Worm (Caenorhabditis elegans) whole organism, L1 larva: ENCODE data around the gene F01D5.3.
"Not testable (repeated sequence)": the region's sequence is repeated elsewhere in the genome, so short reads cannot be mapped to it uniquely, and the experiment has no call there.

ENCODE experiments used
- F16B12.6 ChIP-seq: fragments of 150-350 bp; optimal IDR thresholded peaks from 2 replicates; lab custom pipeline; 2014; ENCODE audit warnings: missing biosample characterization, missing genetic modification characterization
- aha-1 ChIP-seq: fragments of 150-350 bp; optimal IDR thresholded peaks from 2 replicates; lab custom pipeline; 2014; ENCODE audit warnings: missing biosample characterization, missing genetic modification characterization
- alr-1 ChIP-seq: fragments of 200-800 bp; sonication (Bioruptor generic); optimal IDR thresholded peaks from 2 replicates; lab custom pipeline; 2018; ENCODE audit warnings: borderline replicate concordance, mild to moderate bottlenecking, missing genetic modification characterization, missing compliant biosample characterization
- aly-2 ChIP-seq: fragments of 150-350 bp; optimal IDR thresholded peaks from 2 replicates; lab custom pipeline; 2014; ENCODE audit warnings: missing biosample characterization, missing genetic modification characterization
- ceh-63 ChIP-seq: fragments of 200-800 bp; sonication (Bioruptor generic); optimal IDR thresholded peaks from 2 replicates; lab custom pipeline; 2018; ENCODE audit warnings: mild to moderate bottlenecking, missing genetic modification characterization, missing compliant biosample characterization
- ceh-8 ChIP-seq: fragments of 200-800 bp; sonication (Bioruptor generic); optimal IDR thresholded peaks from 2 replicates; lab custom pipeline; 2018; ENCODE audit warnings: mild to moderate bottlenecking, missing genetic modification characterization, moderate library complexity, missing compliant biosample characterization
- dpl-1 ChIP-seq, 3 experiments: fragments of 150-350 bp in 2 of 3; sonication (generic microtip) in 1 of 3; optimal IDR thresholded peaks; 2 replicates each; lab custom pipeline; 2014 to 2017; ENCODE audit warnings: missing biosample characterization in 3 of 3, missing genetic modification characterization in 3 of 3, missing genetic modification reagents in 3 of 3
- dsc-1 ChIP-seq: sonication (generic microtip); optimal IDR thresholded peaks from 2 replicates; lab custom pipeline; 2016; ENCODE audit warnings: mild to moderate bottlenecking, missing genetic modification characterization, missing compliant biosample characterization
- efl-1 ChIP-seq, 4 experiments: fragments of 150-350 bp; optimal IDR thresholded peaks in 3 of 4; peaks in 1 of 4; 1 replicate in 1 of 4; 2 replicates in 3 of 4; lab custom pipeline; 2014; ENCODE audit warnings: missing biosample characterization in 2 of 4, missing genetic modification characterization in 2 of 4, missing genetic modification reagents in 2 of 4
- egl-13 ChIP-seq: sonication (generic microtip); optimal IDR thresholded peaks from 2 replicates; lab custom pipeline; 2016; ENCODE audit warnings: missing genotype, missing genetic modification reagents, missing genetic modification characterization, missing compliant biosample characterization
- elt-2 ChIP-seq: sonication (generic microtip); optimal IDR thresholded peaks from 2 replicates; lab custom pipeline; 2016; ENCODE audit warnings: missing genetic modification characterization, mild to moderate bottlenecking, inconsistent platforms, missing compliant biosample characterization, missing genetic modification reagents
- grh-1 ChIP-seq: fragments of 200-800 bp; sonication (Bioruptor generic); IDR thresholded peaks from 2 replicates; pipeline ENCODE4 v1.3.6; 2022; ENCODE audit warnings: missing genetic modification reagents, missing genetic modification characterization, missing compliant biosample characterization
- hlh-4 ChIP-seq: sonication (generic microtip); optimal IDR thresholded peaks from 2 replicates; lab custom pipeline; 2016; ENCODE audit warnings: mild to moderate bottlenecking, missing genetic modification characterization, missing compliant biosample characterization
- irx-1 ChIP-seq: sonication (generic microtip); optimal IDR thresholded peaks from 2 replicates; lab custom pipeline; 2016; ENCODE audit warnings: missing genetic modification characterization, missing compliant biosample characterization
- jun-1 ChIP-seq: fragments of 150-350 bp; optimal IDR thresholded peaks from 2 replicates; lab custom pipeline; 2014; ENCODE audit warnings: missing biosample characterization, missing genetic modification reagents, missing genetic modification characterization
- lin-13 ChIP-seq: fragments of 150-350 bp; optimal IDR thresholded peaks from 2 replicates; lab custom pipeline; 2014; ENCODE audit warnings: missing biosample characterization, missing genetic modification reagents, missing genetic modification characterization
- lin-35 ChIP-seq, 2 experiments: fragments of 150-350 bp; optimal IDR thresholded peaks; 2 replicates each; lab custom pipeline; 2014; ENCODE audit warnings: missing biosample characterization in 2 of 2, missing genetic modification characterization in 2 of 2, missing genetic modification reagents in 2 of 2
- lin-39 ChIP-seq: fragments of 150-350 bp; optimal IDR thresholded peaks from 2 replicates; lab custom pipeline; 2014; ENCODE audit warnings: missing biosample characterization, missing genetic modification reagents, missing genetic modification characterization
- lsy-2 ChIP-seq, 2 experiments: fragments of 150-350 bp; optimal IDR thresholded peaks; 2 replicates each; lab custom pipeline; 2014; ENCODE audit warnings: missing biosample characterization in 2 of 2, missing genetic modification characterization in 2 of 2
- nhr-12 ChIP-seq: sonication (generic microtip); optimal IDR thresholded peaks from 2 replicates; lab custom pipeline; 2017; ENCODE audit warnings: missing biosample characterization, missing genetic modification characterization
- nhr-19 ChIP-seq: fragments of 200-800 bp; sonication (Bioruptor generic); conservative IDR thresholded peaks from 2 replicates; pipeline ENCODE4 v1.3.6; 2022; ENCODE audit warnings: missing genetic modification characterization, missing compliant biosample characterization
- nhr-20 ChIP-seq: sonication (generic microtip); optimal IDR thresholded peaks from 2 replicates; lab custom pipeline; 2016; ENCODE audit warnings: mild to moderate bottlenecking, missing genetic modification characterization, missing compliant biosample characterization
- nhr-71 ChIP-seq: sonication (generic microtip); optimal IDR thresholded peaks from 2 replicates; lab custom pipeline; 2016; ENCODE audit warnings: mild to moderate bottlenecking, missing genetic modification characterization, moderate library complexity, missing compliant biosample characterization
- nhr-76 ChIP-seq: sonication (generic microtip); optimal IDR thresholded peaks from 2 replicates; lab custom pipeline; 2017; ENCODE audit warnings: missing biosample characterization, missing genetic modification characterization
- nhr-84 ChIP-seq: sonication (generic microtip); optimal IDR thresholded peaks from 2 replicates; lab custom pipeline; 2017; ENCODE audit warnings: missing biosample characterization, missing genetic modification characterization
- nhr-90 ChIP-seq: sonication (generic microtip); optimal IDR thresholded peaks from 2 replicates; lab custom pipeline; 2016; ENCODE audit warnings: mild to moderate bottlenecking, missing genetic modification characterization, missing compliant biosample characterization; ENCODE audit not compliant: poor library complexity
- pag-3 ChIP-seq: sonication (generic microtip); optimal IDR thresholded peaks from 2 replicates; lab custom pipeline; 2017; ENCODE audit warnings: missing genetic modification characterization, mild to moderate bottlenecking, missing compliant biosample characterization, antibody characterized with exemption, borderline replicate concordance; ENCODE audit not compliant: insufficient read depth
- pax-3 ChIP-seq: fragments of 200-800 bp; sonication (Bioruptor generic); optimal IDR thresholded peaks from 2 replicates; lab custom pipeline; 2018; ENCODE audit warnings: mild to moderate bottlenecking, missing genetic modification characterization, moderate library complexity, missing compliant biosample characterization
- pqm-1 ChIP-seq: sonication (generic microtip); optimal IDR thresholded peaks from 3 replicates; lab custom pipeline; 2017; ENCODE audit warnings: missing biosample characterization, missing genetic modification characterization
- rnt-1 ChIP-seq: sonication (generic microtip); optimal IDR thresholded peaks from 2 replicates; lab custom pipeline; 2016; ENCODE audit warnings: mild to moderate bottlenecking, missing genetic modification characterization, moderate library complexity, missing compliant biosample characterization
- snpc-4 ChIP-seq: fragments of 150-350 bp; optimal IDR thresholded peaks from 2 replicates; lab custom pipeline; 2014; ENCODE audit warnings: missing biosample characterization, missing genetic modification characterization
- sup-37 ChIP-seq: fragments of 200-800 bp; sonication (Bioruptor generic); optimal IDR thresholded peaks from 2 replicates; lab custom pipeline; 2018; ENCODE audit warnings: mild to moderate bottlenecking, missing genetic modification characterization, missing compliant biosample characterization
- tlp-1 ChIP-seq: fragments of 150-350 bp; optimal IDR thresholded peaks from 2 replicates; lab custom pipeline; 2014; ENCODE audit warnings: missing biosample characterization, missing genetic modification characterization
- unc-130 ChIP-seq: fragments of 150-350 bp; optimal IDR thresholded peaks from 2 replicates; lab custom pipeline; 2017; ENCODE audit warnings: missing biosample characterization, missing genetic modification characterization, inconsistent platforms
- vab-15 ChIP-seq: sonication (generic microtip); optimal IDR thresholded peaks from 2 replicates; lab custom pipeline; 2017; ENCODE audit warnings: missing genotype, mild to moderate bottlenecking, missing genetic modification characterization, missing compliant biosample characterization
- ztf-11 ChIP-seq, 2 experiments: sonication (generic microtip); optimal IDR thresholded peaks; 2 replicates each; lab custom pipeline; 2016 to 2017; ENCODE audit warnings: missing genetic modification characterization in 2 of 2, missing biosample characterization in 1 of 2, missing compliant biosample characterization in 1 of 2

Gene F01D5.3

DNA sequence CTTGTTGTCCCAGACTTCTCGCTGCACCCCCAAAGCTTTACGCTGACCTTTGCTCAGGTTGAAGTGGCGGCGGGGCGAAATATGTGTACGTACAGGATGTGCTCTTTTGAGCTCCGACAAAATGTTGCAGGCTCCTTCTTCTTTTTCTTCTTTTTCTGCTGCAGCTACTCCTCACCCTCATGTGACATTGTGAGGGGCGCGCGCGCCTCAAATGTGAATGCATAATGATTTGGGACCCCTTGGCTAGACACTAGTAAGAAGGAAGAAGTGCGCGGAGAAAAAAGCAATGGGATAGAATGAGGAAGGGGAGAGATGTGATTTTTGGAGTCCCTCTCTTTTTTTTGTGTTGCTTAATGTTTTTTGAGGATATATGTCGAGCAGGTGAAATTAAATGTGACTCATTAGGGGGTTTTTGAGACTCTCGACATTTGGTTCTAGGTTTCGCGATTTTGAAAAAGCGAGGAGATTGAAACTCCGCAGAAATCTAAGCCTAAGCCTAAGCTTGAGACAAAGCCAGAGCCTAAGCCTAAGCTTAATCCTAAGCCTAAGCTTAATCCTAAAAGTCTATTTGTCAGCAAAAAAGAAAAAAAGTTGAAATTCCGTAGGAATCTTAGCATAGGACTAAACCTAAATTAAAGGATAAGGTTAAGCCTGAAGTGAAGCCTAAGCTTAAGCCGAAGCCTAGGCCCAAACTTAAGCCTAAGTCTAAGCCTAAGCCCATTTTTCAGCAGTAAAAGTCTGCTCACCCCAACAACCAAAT lies 37.0 kb upstream of the F01D5.3 start (continued):
- no peak for TF ChIP-seq nhr-90 (tag; lab: Kevin White, UChicago)
- TF ChIP-seq ceh-8 (GFP tag; lab: Kevin White, UChicago), result no peak
- peak; percentile 64 for TF ChIP-seq egl-13 (tag; lab: Kevin White, UChicago)
- TF ChIP-seq nhr-12 (tag; lab: Kevin White, UChicago), result no peak
- peak in 1 of 3 experiments; percentile 16 for TF ChIP-seq dpl-1 (GFP tag; optimal IDR thresholded peaks at IDR 0.05; lab: Kevin White, UChicago)
- TF ChIP-seq nhr-20 (tag; lab: Kevin White, UChicago), result peak; percentile 32
- no peak for TF ChIP-seq nhr-84 (tag; lab: Kevin White, UChicago)
- TF ChIP-seq lsy-2 (tag; optimal IDR thresholded peaks at IDR 0.05; lab: Kevin White, UChicago), result peak; percentile 2 to 44
- TF ChIP-seq ceh-63 (GFP tag; lab: Kevin White, UChicago), result no peak
- no peak for TF ChIP-seq ztf-11 (tag; optimal IDR thresholded peaks at IDR 0.05; lab: Kevin White, UChicago)
- TF ChIP-seq lin-35 (GFP tag; optimal IDR thresholded peaks at IDR 0.05; lab: Kevin White, UChicago), result peak in 1 of 2 experiments; percentile 9

DNA sequence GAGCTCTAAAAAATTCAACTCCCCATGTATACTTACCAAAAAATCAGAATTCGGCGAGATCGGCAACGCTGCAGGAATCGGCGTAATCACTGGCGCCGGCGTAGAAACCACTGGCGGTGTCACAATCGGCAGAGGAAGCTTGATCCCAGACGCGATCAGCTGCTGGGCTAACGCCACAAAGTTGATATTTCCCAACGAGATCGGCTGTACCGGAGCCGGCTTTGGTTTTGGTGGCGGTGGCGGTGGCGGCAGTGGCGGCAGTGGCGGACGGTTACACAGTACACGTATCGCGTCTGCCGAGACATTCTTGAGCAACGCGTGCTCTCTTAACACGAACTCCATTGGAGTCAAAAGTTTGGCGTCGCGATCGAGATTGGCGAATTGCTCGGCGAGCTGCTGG lies 34.6 kb upstream of the F01D5.3 start:
- TF ChIP-seq F16B12.6 (no peak), aha-1 (tag; lab: Kevin White, UChicago) (no peak), pqm-1 (no peak), unc-130 (tag; lab: Kevin White, UChicago) (no peak), vab-15 (tag; lab: Kevin White, UChicago) (no peak), ceh-8 (GFP tag; lab: Kevin White, UChicago) (no peak), nhr-84 (tag; lab: Kevin White, UChicago) (no peak), rnt-1 (tag; lab: Kevin White, UChicago) (no peak), elt-2 (tag; lab: Kevin White, UChicago) (no peak), aly-2 (tag; lab: Kevin White, UChicago) (no peak)

DNA sequence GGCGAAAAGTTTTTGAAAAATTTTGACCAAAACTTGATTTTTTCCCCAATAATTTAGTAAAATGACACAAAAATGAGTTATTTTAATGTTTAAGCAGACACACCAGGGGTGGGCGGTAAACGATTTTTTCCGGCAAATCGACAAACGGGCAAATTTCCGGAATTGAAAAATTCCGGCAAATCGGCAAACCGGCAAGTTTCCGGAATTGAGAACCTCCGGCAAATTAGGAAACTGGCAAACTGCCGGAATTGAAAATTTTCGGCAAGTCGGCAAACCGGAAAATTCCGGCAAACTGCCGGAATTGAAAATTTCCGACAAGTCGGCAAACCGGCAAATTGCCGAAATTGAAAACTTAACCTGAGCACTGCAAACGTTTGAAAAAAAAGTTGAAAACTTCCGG lies 32.8 kb upstream of the F01D5.3 start:
- no peak for TF ChIP-seq pax-3 (tag; lab: Kevin White, UChicago)
- peak; percentile 3 for TF ChIP-seq nhr-71 (tag; lab: Kevin White, UChicago)

DNA sequence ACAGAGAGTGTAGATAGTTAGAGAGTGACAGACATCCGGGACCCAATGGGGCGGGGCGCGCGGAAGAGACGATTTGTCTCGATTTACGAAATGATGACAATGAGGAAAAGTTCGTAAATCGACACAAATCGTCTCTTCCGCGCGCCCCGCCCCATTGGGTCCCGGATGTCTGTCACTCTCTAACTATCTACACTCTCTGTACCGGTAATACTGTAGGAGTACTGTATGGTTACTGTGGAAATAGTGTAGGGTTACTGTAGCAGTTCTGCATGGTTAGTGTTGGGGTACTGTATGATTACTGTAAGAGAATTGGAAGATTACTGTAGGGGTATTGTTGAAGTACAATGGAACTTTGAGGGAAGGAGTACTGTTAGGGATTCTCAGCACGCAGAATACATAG lies 21.3 kb upstream of the F01D5.3 start, which contains the start of gene F01D5.10:
TSS of gene F01D5.10 (minus strand) at position 101 of the 400 bp plus-strand sequence.
- not testable (repeated sequence) for TF ChIP-seq vab-15 (tag; lab: Kevin White, UChicago); pag-3 (tag; lab: Kevin White, UChicago); hlh-4

DNA sequence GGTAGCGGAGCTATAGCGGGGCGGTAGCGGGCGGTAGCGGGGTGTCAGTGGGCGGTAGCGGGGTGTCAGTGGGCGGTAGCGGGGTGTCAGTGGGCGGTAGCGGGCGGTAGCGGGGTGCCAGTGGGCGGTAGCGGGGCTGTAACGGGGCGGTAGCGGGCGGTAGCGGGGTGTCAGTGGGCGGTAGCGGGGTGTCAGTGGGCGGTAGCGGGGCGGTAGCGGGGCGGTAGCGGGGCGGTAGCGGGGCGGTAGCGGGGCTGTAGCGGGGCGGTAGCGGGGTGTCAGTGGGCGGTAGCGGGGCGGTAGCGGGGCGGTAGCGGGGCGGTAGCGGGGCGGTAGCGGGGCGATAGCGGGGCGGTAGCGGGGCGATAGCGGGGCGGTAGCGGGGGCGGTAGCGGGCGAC lies 19.7 kb upstream of the F01D5.3 start:
- peak; percentile 43 for TF ChIP-seq ceh-8 (GFP tag; lab: Kevin White, UChicago)

DNA sequence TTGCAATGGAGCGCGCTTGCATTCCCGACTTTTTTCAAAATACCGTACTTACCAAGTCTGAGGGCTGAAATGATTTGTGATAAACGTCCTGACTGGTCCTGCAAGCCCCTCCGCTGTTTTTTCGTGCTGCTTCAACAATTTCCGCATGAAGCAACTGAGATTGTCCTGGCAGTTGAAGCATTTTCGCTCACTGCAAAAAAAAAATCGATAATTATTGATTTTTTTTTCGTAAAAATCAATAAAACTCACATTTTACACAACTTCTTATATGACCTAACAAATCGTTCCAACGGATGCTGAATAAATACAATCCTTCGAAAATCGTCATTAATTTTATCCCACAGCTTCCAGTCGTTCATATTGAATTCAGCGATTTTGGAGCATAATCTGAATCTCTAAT lies 18.9 kb upstream of the F01D5.3 start:
- no peak for TF ChIP-seq irx-1
- TF ChIP-seq sup-37 (GFP tag; lab: Kevin White, UChicago), result no peak
- TF ChIP-seq tlp-1 (tag; lab: Kevin White, UChicago), result no peak
- TF ChIP-seq, all 84 proteins: peak for 0

DNA sequence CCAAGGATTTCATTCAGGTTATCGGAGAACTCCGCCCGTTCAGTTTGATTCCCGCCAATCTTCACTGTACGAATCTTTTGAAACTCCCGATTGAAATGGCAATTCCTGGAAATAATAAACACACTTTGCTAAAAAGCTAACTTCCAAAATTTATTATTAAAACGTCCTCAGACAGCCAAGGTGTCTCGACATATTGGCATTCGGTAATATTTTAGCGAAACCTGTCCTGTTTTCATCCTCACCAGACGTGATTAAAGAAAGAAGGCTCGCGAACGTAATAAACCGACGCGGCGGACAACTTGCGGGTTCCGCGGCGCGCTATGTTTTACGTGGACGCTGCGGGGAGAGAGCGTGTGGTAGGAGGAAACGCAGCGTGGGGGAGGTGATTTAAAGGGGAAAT lies 18.2 kb upstream of the F01D5.3 start:
- TF ChIP-seq efl-1 (optimal IDR thresholded peaks at IDR 0.05; lab: Kevin White, UChicago) (peak; percentile 53 to 80), efl-1 (GFP tag; optimal IDR thresholded peaks at IDR 0.05 in 1 of 2; lab: Kevin White, UChicago) (peak; percentile 62 to 96), grh-1 (GFP tag; lab: Robert Waterston, UW) (peak; percentile 89), egl-13 (tag; lab: Kevin White, UChicago) (peak; percentile 65), jun-1 (tag; lab: Kevin White, UChicago) (peak; percentile 71), nhr-19 (peak; percentile 92), nhr-76 (tag; lab: Kevin White, UChicago) (peak; percentile 48), lin-13 (peak; percentile 30), snpc-4 (tag; lab: Kevin White, UChicago) (peak; percentile 100), aha-1 (tag; lab: Kevin White, UChicago) (no peak), alr-1 (tag; lab: Kevin White, UChicago) (no peak), sup-37 (GFP tag; lab: Kevin White, UChicago) (peak; percentile 85), dsc-1 (peak; percentile 84), nhr-90 (tag; lab: Kevin White, UChicago) (peak; percentile 98), nhr-12 (tag; lab: Kevin White, UChicago) (no peak), lin-35 (GFP tag; optimal IDR thresholded peaks at IDR 0.05; lab: Kevin White, UChicago) (peak; percentile 40 to 80), lin-39 (tag; lab: Kevin White, UChicago) (peak; percentile 81), ztf-11 (tag; optimal IDR thresholded peaks at IDR 0.05; lab: Kevin White, UChicago) (peak in 1 of 2 experiments; percentile 65)
